Fruit fly (Drosophila melanogaster): ENCODE data around the gene CG5235.

CG5235 gene

DNA sequence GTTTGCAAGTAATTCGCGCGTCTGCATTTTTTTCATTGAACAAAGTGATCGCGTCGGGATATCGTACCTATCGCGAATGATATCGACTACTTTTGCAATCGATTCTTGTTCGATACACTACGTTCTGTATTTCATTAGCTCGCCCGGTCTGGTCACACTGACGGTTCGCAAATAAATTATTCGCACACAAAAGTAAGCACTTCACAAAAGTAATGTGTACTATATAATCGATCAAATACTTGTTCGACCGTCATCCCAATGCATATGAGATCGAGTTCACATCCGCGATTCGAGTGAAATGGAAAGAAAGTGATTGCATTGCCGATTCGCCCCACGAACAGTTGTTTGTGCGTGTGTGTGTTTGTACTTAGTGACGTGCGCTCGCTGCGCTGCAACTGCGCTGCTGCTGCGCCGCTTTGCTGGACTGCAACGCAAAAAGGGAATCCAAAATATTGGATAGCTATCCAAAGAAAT lies at the start of gene CG5235, which contains the start of gene ClC-c:
Gene CG5235 (minus strand): TSS at position 63 of the 474 bp plus-strand sequence.
Gene ClC-c (plus strand): TSS at position 125 of the 474 bp plus-strand sequence.
- TF ChIP-seq EcR (GFP tag; optimal IDR thresholded peaks at IDR 0.05) = no peak
- TF ChIP-seq pan (optimal IDR thresholded peaks at IDR 0.05) = no peak
- TF ChIP-seq CG8478 (optimal IDR thresholded peaks at IDR 0.05) = no peak
- TF ChIP-seq usp (GFP tag; optimal IDR thresholded peaks at IDR 0.05) = no peak
- TF ChIP-seq psq (optimal IDR thresholded peaks at IDR 0.05) = no peak
- TF ChIP-seq Dll (optimal IDR thresholded peaks at IDR 0.05) = no peak

- TF ChIP-seq pan (optimal IDR thresholded peaks at IDR 0.05) (no peak), EcR (GFP tag; optimal IDR thresholded peaks at IDR 0.05) (no peak), Dll (optimal IDR thresholded peaks at IDR 0.05) (no peak), usp (GFP tag; optimal IDR thresholded peaks at IDR 0.05) (no peak), CG8478 (optimal IDR thresholded peaks at IDR 0.05) (no peak), psq (optimal IDR thresholded peaks at IDR 0.05) (no peak)
Measured at dm6 chr3L:16139131-16139530, 48.9 kb upstream of the CG5235 start.

dm6 chr3L:16137779-16138178 lies 47.6 kb upstream of the CG5235 start, which contains the start of gene CG5157:
CG5157 (minus strand) TSS chr3L:16137879.
- TF ChIP-seq EcR (GFP tag; optimal IDR thresholded peaks at IDR 0.05) (no peak), CG8478 (optimal IDR thresholded peaks at IDR 0.05) (no peak), pan (optimal IDR thresholded peaks at IDR 0.05) (no peak), Dll (optimal IDR thresholded peaks at IDR 0.05) (no peak), usp (GFP tag; optimal IDR thresholded peaks at IDR 0.05) (no peak), psq (optimal IDR thresholded peaks at IDR 0.05) (no peak)

DNA sequence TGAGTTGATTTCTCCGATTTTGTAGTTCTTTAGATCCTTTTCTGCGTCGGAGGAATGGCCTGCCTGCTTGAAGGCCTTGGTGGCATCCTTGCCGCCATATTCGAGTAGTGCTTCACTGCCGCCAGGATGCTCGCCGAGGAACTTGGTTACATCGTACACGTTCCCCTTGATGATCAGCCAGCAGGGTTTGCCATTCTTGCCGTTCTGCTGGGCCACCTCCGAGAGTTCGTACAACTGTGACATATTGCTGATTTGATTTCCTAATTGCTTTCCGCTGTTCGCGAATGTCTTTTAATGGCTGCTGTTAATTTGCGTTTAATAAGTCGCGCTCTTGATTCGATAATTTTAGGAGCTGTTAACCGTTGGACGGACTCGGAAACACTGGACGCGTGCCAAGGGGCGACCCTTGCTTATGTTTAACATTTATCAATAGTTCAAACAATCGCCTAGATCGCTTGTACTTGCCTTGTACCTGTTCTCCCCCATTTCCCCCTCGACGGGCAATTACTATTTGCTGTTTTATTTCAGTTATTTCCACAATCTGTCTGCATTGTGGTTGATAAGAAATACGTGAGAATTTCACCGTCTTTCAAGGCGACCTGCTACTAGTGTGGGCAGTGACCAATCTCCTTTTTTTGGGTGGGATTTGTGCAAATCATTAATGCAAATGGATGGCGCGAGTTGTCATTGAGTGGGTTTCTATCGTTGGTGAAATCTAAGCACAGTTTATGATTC lies 46.8 kb upstream of the CG5235 start:
- TF ChIP-seq Dll (optimal IDR thresholded peaks at IDR 0.05) (no peak), EcR (GFP tag; optimal IDR thresholded peaks at IDR 0.05) (no peak), psq (optimal IDR thresholded peaks at IDR 0.05) (no peak), usp (GFP tag; optimal IDR thresholded peaks at IDR 0.05) (no peak), CG8478 (optimal IDR thresholded peaks at IDR 0.05) (no peak), pan (optimal IDR thresholded peaks at IDR 0.05) (no peak)

dm6 chr3L:16132067-16132418 lies 41.9 kb upstream of the CG5235 start:
- TF ChIP-seq pan (optimal IDR thresholded peaks at IDR 0.05) (no peak), CG8478 (optimal IDR thresholded peaks at IDR 0.05) (no peak), usp (GFP tag; optimal IDR thresholded peaks at IDR 0.05) (no peak), psq (optimal IDR thresholded peaks at IDR 0.05) (no peak), Dll (optimal IDR thresholded peaks at IDR 0.05) (no peak), EcR (GFP tag; optimal IDR thresholded peaks at IDR 0.05) (no peak)

- TF ChIP-seq pan (optimal IDR thresholded peaks at IDR 0.05) (no peak), EcR (GFP tag; optimal IDR thresholded peaks at IDR 0.05) (no peak), psq (optimal IDR thresholded peaks at IDR 0.05) (no peak), usp (GFP tag; optimal IDR thresholded peaks at IDR 0.05) (no peak), CG8478 (optimal IDR thresholded peaks at IDR 0.05) (no peak), Dll (optimal IDR thresholded peaks at IDR 0.05) (no peak)
Measured at dm6 chr3L:16131264-16132066, 41.3 kb upstream of the CG5235 start, which contains the start of the genes Trs20 and elg1. Trs20 (minus strand) TSS chr3L:16131632. elg1 (plus strand) TSS chr3L:16132028.

DNA sequence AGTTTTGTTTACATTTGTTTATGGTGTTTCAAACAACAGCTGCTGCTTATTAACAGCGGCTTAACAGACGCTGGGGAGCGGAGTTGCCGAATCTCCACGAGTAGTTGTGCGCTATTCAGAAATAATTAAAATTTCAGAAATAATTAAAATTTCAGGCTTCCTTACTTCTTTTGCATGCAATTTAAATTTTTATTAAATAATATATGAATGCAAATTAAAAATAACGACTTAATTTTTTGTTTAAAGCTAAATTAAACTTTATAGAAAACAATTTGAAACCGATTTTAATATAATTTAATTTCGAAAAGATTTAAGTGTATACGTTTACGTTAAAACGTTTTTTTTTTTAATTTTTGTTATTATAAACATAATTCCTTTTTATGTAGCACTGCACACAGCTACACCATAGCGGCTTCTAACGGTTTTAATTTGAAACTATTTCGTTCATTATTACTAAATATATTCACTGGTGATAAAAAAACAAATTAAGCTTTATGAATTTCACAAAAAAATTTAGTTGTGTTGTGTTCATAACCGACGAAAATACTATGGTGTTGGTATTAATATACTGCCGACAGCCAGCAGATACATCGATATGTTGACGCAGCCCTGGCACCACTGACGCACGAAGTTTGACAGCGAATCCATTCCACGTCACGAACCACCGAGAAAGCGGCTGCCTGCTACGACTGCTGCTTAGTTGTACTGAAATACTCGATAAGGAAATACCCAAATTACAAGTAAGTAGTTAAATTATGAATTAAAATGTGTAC lies 39.0 kb upstream of the CG5235 start, which contains the start of gene SsRbeta:
Gene SsRbeta (plus strand): TSS at position 645 of the 773 bp plus-strand sequence.
- TF ChIP-seq pan (optimal IDR thresholded peaks at IDR 0.05) (no peak), EcR (GFP tag; optimal IDR thresholded peaks at IDR 0.05) (no peak), psq (optimal IDR thresholded peaks at IDR 0.05) (no peak), CG8478 (optimal IDR thresholded peaks at IDR 0.05) (no peak), usp (GFP tag; optimal IDR thresholded peaks at IDR 0.05) (no peak), Dll (optimal IDR thresholded peaks at IDR 0.05) (no peak)

- TF ChIP-seq Dll (optimal IDR thresholded peaks at IDR 0.05) (no peak), EcR (GFP tag; optimal IDR thresholded peaks at IDR 0.05) (no peak), pan (optimal IDR thresholded peaks at IDR 0.05) (no peak), CG8478 (optimal IDR thresholded peaks at IDR 0.05) (no peak), usp (GFP tag; optimal IDR thresholded peaks at IDR 0.05) (no peak), psq (optimal IDR thresholded peaks at IDR 0.05) (no peak)
Measured at dm6 chr3L:16128481-16128972, 38.3 kb upstream of the CG5235 start, which contains the start of gene Pgm1. Pgm1 (minus strand) TSS chr3L:16128531.

dm6 chr3L:16121791-16122190 lies 31.6 kb upstream of the CG5235 start, which contains the start of gene Strump:
Strump (plus strand) TSS chr3L:16122002.
- TF ChIP-seq usp (GFP tag; optimal IDR thresholded peaks at IDR 0.05) (no peak), pan (optimal IDR thresholded peaks at IDR 0.05) (no peak), Dll (optimal IDR thresholded peaks at IDR 0.05) (no peak), CG8478 (optimal IDR thresholded peaks at IDR 0.05) (no peak)

dm6 chr3L:16113607-16114337 lies 23.6 kb upstream of the CG5235 start:
- no peak for TF ChIP-seq EcR (GFP tag; optimal IDR thresholded peaks at IDR 0.05)
- no peak for TF ChIP-seq usp (GFP tag; optimal IDR thresholded peaks at IDR 0.05)
- no peak for TF ChIP-seq psq (optimal IDR thresholded peaks at IDR 0.05)
- no peak for TF ChIP-seq Dll (optimal IDR thresholded peaks at IDR 0.05)
- TF ChIP-seq pan (optimal IDR thresholded peaks at IDR 0.05) = no peak
- no peak for TF ChIP-seq CG8478 (optimal IDR thresholded peaks at IDR 0.05)

Measured in whole organism.